Fruit fly (Drosophila melanogaster) whole organism, adult: Measurements from ENCODE around the gene LysP.

Experiments used
- CG11617 ChIP-seq: fragments of 200-800 bp; sonication (Bioruptor generic); optimal IDR thresholded peaks from 2 replicates; lab custom pipeline; 2017; ENCODE audit warnings: mild to moderate bottlenecking, missing biosample characterization, missing genetic modification reagents, missing genetic modification characterization
- CG14711 ChIP-seq: fragments of 200-800 bp; sonication (Bioruptor generic); optimal IDR thresholded peaks from 2 replicates; lab custom pipeline; 2018; ENCODE audit warnings: missing biosample characterization, mild to moderate bottlenecking, missing genetic modification characterization, moderate library complexity
- CG7045 ChIP-seq: fragments of 200-800 bp; sonication (Bioruptor generic); optimal IDR thresholded peaks from 2 replicates; lab custom pipeline; 2017; ENCODE audit warnings: missing biosample characterization, mild to moderate bottlenecking, missing genetic modification characterization
- Clk ChIP-seq: fragments of 200-800 bp; sonication (Bioruptor generic); optimal IDR thresholded peaks from 2 replicates; lab custom pipeline; 2017; ENCODE audit warnings: missing biosample characterization, missing genetic modification characterization
- Crg-1 ChIP-seq: fragments of 200-800 bp; sonication (Bioruptor generic); optimal IDR thresholded peaks from 2 replicates; lab custom pipeline; 2016; ENCODE audit warnings: missing biosample characterization, missing genetic modification characterization
- bab1 ChIP-seq: fragments of 200-800 bp; sonication (Bioruptor generic); optimal IDR thresholded peaks from 3 replicates; lab custom pipeline; 2019; ENCODE audit warnings: missing biosample characterization, mild to moderate bottlenecking, missing genetic modification characterization, moderate library complexity
- cic ChIP-seq: fragments of 200-800 bp; sonication (Bioruptor generic); optimal IDR thresholded peaks from 2 replicates; lab custom pipeline; 2017; ENCODE audit warnings: missing biosample characterization, mild to moderate bottlenecking, missing genetic modification characterization, moderate library complexity
- kay ChIP-seq: fragments of 200-800 bp; sonication (Bioruptor generic); peaks from one replicate; lab custom pipeline; 2016; ENCODE audit warnings: missing biosample characterization, missing genetic modification characterization, borderline replicate concordance
- tj ChIP-seq: fragments of 200-800 bp; sonication (Bioruptor generic); optimal IDR thresholded peaks from 3 replicates; lab custom pipeline; 2017; ENCODE audit warnings: missing biosample characterization, mild to moderate bottlenecking, missing genetic modification characterization, moderate library complexity
- toe ChIP-seq: fragments of 200-800 bp; sonication (Bioruptor generic); optimal IDR thresholded peaks from 2 replicates; lab custom pipeline; 2016; ENCODE audit warnings: missing biosample characterization, missing genetic modification characterization

DNA sequence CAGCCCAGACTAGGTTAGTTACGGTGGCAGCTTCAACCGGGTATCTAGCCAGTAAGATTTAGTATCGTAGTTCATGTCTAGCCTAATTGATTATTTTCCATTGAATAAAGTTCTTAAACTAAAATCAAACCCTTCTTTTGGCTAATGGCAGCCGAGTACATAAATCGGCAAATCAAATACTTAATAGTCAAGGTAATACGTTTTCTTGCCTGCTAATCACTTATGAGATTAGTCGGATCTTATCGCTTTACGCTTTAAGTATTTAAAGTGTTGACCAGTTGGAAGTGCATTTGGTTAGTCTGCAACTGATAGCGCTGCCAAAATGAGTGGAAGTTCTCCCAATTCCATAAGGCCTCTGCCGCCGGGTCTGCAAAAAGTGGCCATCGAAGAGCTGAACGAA lies 14.1 kb upstream of the LysP start, which contains the start of gene CG33965:
- TF ChIP-seq bab1 (GFP tag; lab: Kevin White, UChicago) (no peak), kay (GFP tag; lab: Kevin White, UChicago) (no peak), CG14711 (tag; lab: Kevin White, UChicago) (no peak), cic (no peak), tj (GFP tag; lab: Kevin White, UChicago) (no peak), Clk (GFP tag; lab: Kevin White, UChicago) (no peak), CG11617 (GFP tag; lab: Kevin White, UChicago) (no peak), toe (GFP tag; lab: Kevin White, UChicago) (no peak), Crg-1 (GFP tag; lab: Kevin White, UChicago) (no peak), CG7045 (GFP tag; lab: Kevin White, UChicago) (no peak)
